Fruit fly (Drosophila melanogaster) S2 (cell line): Measurements from ENCODE around the gene eRF1.

Source experiments
- CG8478 ChIP-seq: fragments of >200 bp; optimal IDR thresholded peaks from 2 replicates; lab custom pipeline; 2018
- CTCF ChIP-seq, 2 experiments: fragments of >200 bp; optimal IDR thresholded peaks; 2 replicates each; lab custom pipeline; 2018

DNA sequence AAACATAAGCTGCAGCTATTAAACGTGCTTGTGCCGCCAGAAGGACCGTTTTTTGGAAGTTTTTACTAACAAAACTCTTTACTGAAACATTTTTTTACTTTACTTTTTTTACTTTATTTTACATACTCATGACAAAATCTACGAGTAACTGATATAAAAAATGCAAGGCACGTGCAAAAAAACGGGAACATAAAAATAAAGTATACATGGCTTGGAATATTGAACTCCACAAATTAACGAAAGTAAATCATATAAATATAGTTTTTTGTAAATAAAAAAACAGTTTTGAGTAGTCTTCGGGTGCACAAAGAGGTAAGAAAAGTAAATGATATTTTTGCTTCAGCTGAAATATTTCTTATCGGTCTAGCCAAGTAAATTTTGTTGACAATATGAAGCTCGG is 27.5 kb upstream of the eRF1 start, which contains the start of gene Spn77Bb:
- TF ChIP-seq CTCF (optimal IDR thresholded peaks at IDR 0.05; lab: Kevin White, UChicago) (no peak), CG8478 (lab: Kevin White, UChicago) (no peak)
